Worm (Caenorhabditis elegans): ENCODE measurements around the gene F42A10.6.
"Not testable (repeated sequence)": the region's sequence is repeated elsewhere in the genome, so short reads cannot be mapped to it uniquely, and the experiment has no call there.

Gene F42A10.6

ce11 chrIII:6194480-6194879 is 17.8 kb upstream of the F42A10.6 start, which contains the start of gene ugt-66:
Gene ugt-66 (minus strand): TSS chrIII:6194580.
- TF ChIP-seq ceh-40 (GFP tag; IDR thresholded peaks at IDR 0.05) (no peak), lin-35 (GFP tag; optimal IDR thresholded peaks at IDR 0.05) (no peak), ztf-26 (tag; optimal IDR thresholded peaks at IDR 0.05) (no peak), gei-17 (GFP tag; optimal IDR thresholded peaks at IDR 0.05) (no peak), aptf-2 (GFP tag; conservative IDR thresholded peaks at IDR 0.05) (no peak), F52B5.7 (tag; optimal IDR thresholded peaks at IDR 0.05) (no peak)

ce11 chrIII:6190810-6191209 is 14.1 kb upstream of the F42A10.6 start, which contains the start of gene C23G10.5:
Gene C23G10.5 (plus strand): TSS chrIII:6191110.
- TF ChIP-seq sea-2 (GFP tag; IDR thresholded peaks at IDR 0.05) = no peak
- no peak for TF ChIP-seq lin-26 (GFP tag; IDR thresholded peaks at IDR 0.05)
- TF ChIP-seq nhr-80 (tag; optimal IDR thresholded peaks at IDR 0.05) = no peak
- no peak for TF ChIP-seq zfh-2 (GFP tag; conservative IDR thresholded peaks at IDR 0.05)
- no peak for TF ChIP-seq snpc-4 (GFP tag; optimal IDR thresholded peaks at IDR 0.05)
- no peak for TF ChIP-seq snpc-4 (tag; optimal IDR thresholded peaks at IDR 0.05)
- no peak for TF ChIP-seq ceh-58 (GFP tag; IDR thresholded peaks at IDR 0.05)
- no peak for TF ChIP-seq die-1 (tag; optimal IDR thresholded peaks at IDR 0.05)
- no peak for TF ChIP-seq tbp1 (GFP tag; optimal IDR thresholded peaks at IDR 0.05)
- no peak for TF ChIP-seq egrh-3 (GFP tag; IDR thresholded peaks at IDR 0.05)
- TF ChIP-seq ztf-25 (GFP tag; IDR thresholded peaks at IDR 0.05) = no peak
- TF ChIP-seq Y67H2A.10 (GFP tag; conservative IDR thresholded peaks at IDR 0.05) = no peak
- no peak for TF ChIP-seq T07F8.4 (tag; optimal IDR thresholded peaks at IDR 0.05)
- no peak for TF ChIP-seq hmg-1.2 (GFP tag; IDR thresholded peaks at IDR 0.05)
- no peak for TF ChIP-seq K11D2.4 (GFP tag; IDR thresholded peaks at IDR 0.05)
- no peak for TF ChIP-seq ets-4 (GFP tag; optimal IDR thresholded peaks at IDR 0.05)
- TF ChIP-seq ceh-79 (tag; optimal IDR thresholded peaks at IDR 0.05) = no peak
- TF ChIP-seq F49E8.2 (tag; optimal IDR thresholded peaks at IDR 0.05; ENCODE audit: insufficient read depth) = no peak
- no peak for TF ChIP-seq ceh-91 (GFP tag; IDR thresholded peaks at IDR 0.05)
- TF ChIP-seq nhr-120 (GFP tag; IDR thresholded peaks at IDR 0.05) = no peak
- TF ChIP-seq F22D6.2 (tag; optimal IDR thresholded peaks at IDR 0.05) = no peak

ce11 chrIII:6188020-6188419 is 11.4 kb upstream of the F42A10.6 start:
- TF ChIP-seq ztf-18 (tag; optimal IDR thresholded peaks at IDR 0.05) = peak; percentile 76
- TF ChIP-seq cebp-1 (GFP tag; IDR thresholded peaks at IDR 0.05) = peak; percentile 68
- TF ChIP-seq cebp-1 (tag; optimal IDR thresholded peaks at IDR 0.05) = not testable (repeated sequence)

- TF ChIP-seq nhr-179 (tag; optimal IDR thresholded peaks at IDR 0.05) (no peak), somi-1 (GFP tag; optimal IDR thresholded peaks at IDR 0.05) (no peak), pbrm-1 (GFP tag; IDR thresholded peaks at IDR 0.05) (no peak), F55B11.4 (tag; optimal IDR thresholded peaks at IDR 0.05; ENCODE audit: borderline replicate concordance, insufficient read depth) (no peak), F10E7.11 (tag; optimal IDR thresholded peaks at IDR 0.05) (no peak), B0035.1 (tag; optimal IDR thresholded peaks at IDR 0.05) (no peak), attf-5 (GFP tag; optimal IDR thresholded peaks at IDR 0.05) (no peak), lin-26 (GFP tag; IDR thresholded peaks at IDR 0.05) (no peak), let-526 (GFP tag; IDR thresholded peaks at IDR 0.05) (no peak), ztf-18 (tag; optimal IDR thresholded peaks at IDR 0.05) (no peak), B0261.1 (tag; optimal IDR thresholded peaks at IDR 0.05) (no peak), ceh-100 (GFP tag; IDR thresholded peaks at IDR 0.05) (no peak), egl-44 (GFP tag; IDR thresholded peaks at IDR 0.05) (no peak), ztf-3 (GFP tag; optimal IDR thresholded peaks at IDR 0.05) (no peak), hlh-12 (tag; optimal IDR thresholded peaks at IDR 0.05) (no peak)
Observed at ce11 chrIII:6183118-6183517, 6.5 kb upstream of the F42A10.6 start, which contains the start of gene nas-28. Gene nas-28 (minus strand): TSS chrIII:6183218.

All from whole organism, young adult.